Fruit fly (Drosophila melanogaster) whole organism, adult: ENCODE measurements around the gene Cpr67Fb.

Source experiments
- CG11617 ChIP-seq: fragments of 200-800 bp; sonication (Bioruptor generic); optimal IDR thresholded peaks from 2 replicates; lab custom pipeline; 2017; ENCODE audit warnings: mild to moderate bottlenecking, missing biosample characterization, missing genetic modification reagents, missing genetic modification characterization
- CG12768 ChIP-seq: fragments of 200-800 bp; sonication (Bioruptor generic); optimal IDR thresholded peaks from 2 replicates; lab custom pipeline; 2017; ENCODE audit warnings: missing biosample characterization, missing genetic modification characterization, mild to moderate bottlenecking, moderate library complexity, missing genetic modification reagents
- CG14711 ChIP-seq: fragments of 200-800 bp; sonication (Bioruptor generic); optimal IDR thresholded peaks from 2 replicates; lab custom pipeline; 2018; ENCODE audit warnings: missing biosample characterization, mild to moderate bottlenecking, missing genetic modification characterization, moderate library complexity
- CG1620 ChIP-seq: fragments of 200-800 bp; sonication (Bioruptor generic); optimal IDR thresholded peaks from 2 replicates; lab custom pipeline; 2016; ENCODE audit warnings: missing biosample characterization, missing genetic modification characterization
- CG33017 ChIP-seq: fragments of 200-800 bp; sonication (Bioruptor generic); optimal IDR thresholded peaks from 2 replicates; lab custom pipeline; 2018; ENCODE audit warnings: missing biosample characterization, mild to moderate bottlenecking, missing genetic modification characterization, moderate library complexity
- CG5204 ChIP-seq: fragments of 200-800 bp; sonication (Bioruptor generic); optimal IDR thresholded peaks from 2 replicates; lab custom pipeline; 2016; ENCODE audit warnings: missing biosample characterization, missing genetic modification characterization
- CG7045 ChIP-seq: fragments of 200-800 bp; sonication (Bioruptor generic); optimal IDR thresholded peaks from 2 replicates; lab custom pipeline; 2017; ENCODE audit warnings: missing biosample characterization, mild to moderate bottlenecking, missing genetic modification characterization
- CG7101 ChIP-seq: fragments of 200-800 bp; sonication (Bioruptor generic); optimal IDR thresholded peaks from 2 replicates; lab custom pipeline; 2018; ENCODE audit warnings: missing biosample characterization, mild to moderate bottlenecking, missing genetic modification characterization, moderate library complexity
- Clk ChIP-seq: fragments of 200-800 bp; sonication (Bioruptor generic); optimal IDR thresholded peaks from 2 replicates; lab custom pipeline; 2017; ENCODE audit warnings: missing biosample characterization, missing genetic modification characterization
- Crg-1 ChIP-seq: fragments of 200-800 bp; sonication (Bioruptor generic); optimal IDR thresholded peaks from 2 replicates; lab custom pipeline; 2016; ENCODE audit warnings: missing biosample characterization, missing genetic modification characterization
- Hr96 ChIP-seq: fragments of 200-800 bp; sonication (Bioruptor generic); optimal IDR thresholded peaks from 2 replicates; lab custom pipeline; 2016; ENCODE audit warnings: missing biosample characterization, missing genetic modification characterization
- Mnt ChIP-seq: fragments of 200-800 bp; sonication (Bioruptor generic); optimal IDR thresholded peaks from 2 replicates; lab custom pipeline; 2016; ENCODE audit warnings: missing biosample characterization, mild to moderate bottlenecking, missing genetic modification characterization
- bab1 ChIP-seq: fragments of 200-800 bp; sonication (Bioruptor generic); optimal IDR thresholded peaks from 3 replicates; lab custom pipeline; 2019; ENCODE audit warnings: missing biosample characterization, mild to moderate bottlenecking, missing genetic modification characterization, moderate library complexity
- cic ChIP-seq: fragments of 200-800 bp; sonication (Bioruptor generic); optimal IDR thresholded peaks from 2 replicates; lab custom pipeline; 2017; ENCODE audit warnings: missing biosample characterization, mild to moderate bottlenecking, missing genetic modification characterization, moderate library complexity
- cnc ChIP-seq, 2 experiments: fragments of >200 bp; optimal IDR thresholded peaks; 2 replicates each; lab custom pipeline; 2017
- kay ChIP-seq: fragments of 200-800 bp; sonication (Bioruptor generic); peaks from one replicate; lab custom pipeline; 2016; ENCODE audit warnings: missing biosample characterization, missing genetic modification characterization, borderline replicate concordance
- ovo ChIP-seq: fragments of 200-800 bp; sonication (Bioruptor generic); optimal IDR thresholded peaks from 2 replicates; lab custom pipeline; 2016; ENCODE audit warnings: missing biosample characterization, missing genetic modification characterization
- pad ChIP-seq: fragments of 200-800 bp; sonication (Bioruptor generic); optimal IDR thresholded peaks from 3 replicates; lab custom pipeline; 2017; ENCODE audit warnings: missing biosample characterization, missing genetic modification characterization, mild to moderate bottlenecking, moderate library complexity, missing genetic modification reagents
- tj ChIP-seq: fragments of 200-800 bp; sonication (Bioruptor generic); optimal IDR thresholded peaks from 3 replicates; lab custom pipeline; 2017; ENCODE audit warnings: missing biosample characterization, mild to moderate bottlenecking, missing genetic modification characterization, moderate library complexity
- toe ChIP-seq: fragments of 200-800 bp; sonication (Bioruptor generic); optimal IDR thresholded peaks from 2 replicates; lab custom pipeline; 2016; ENCODE audit warnings: missing biosample characterization, missing genetic modification characterization

Gene Cpr67Fb

DNA sequence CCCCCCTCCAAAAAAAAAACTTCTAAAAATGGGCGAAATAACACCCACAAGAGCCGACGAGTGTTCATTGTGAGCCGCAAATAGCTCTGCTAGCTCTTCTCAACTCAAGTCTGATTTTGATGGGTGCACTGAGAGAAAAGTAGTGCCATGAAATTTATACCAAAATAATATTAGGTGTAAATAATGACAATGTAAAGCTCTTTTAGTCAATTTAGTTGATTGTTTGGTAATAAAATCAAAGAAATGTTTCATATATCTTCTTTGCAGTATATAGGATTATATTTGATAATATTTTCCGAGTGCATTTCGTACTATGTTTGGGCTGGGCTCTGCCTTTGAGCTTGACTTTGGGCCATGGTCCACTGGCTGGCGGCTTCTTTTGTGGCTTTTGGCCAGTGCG, 10.8 kb downstream of the Cpr67Fb start:
- TF ChIP-seq ovo (GFP tag; lab: Kevin White, UChicago) (no peak), cnc (optimal IDR thresholded peaks at IDR 0.05; lab: Kevin White, UChicago) (no peak), CG33017 (tag; lab: Kevin White, UChicago) (no peak), CG7045 (GFP tag; lab: Kevin White, UChicago) (no peak), CG5204 (GFP tag; lab: Kevin White, UChicago) (no peak), Mnt (GFP tag; lab: Kevin White, UChicago) (no peak), CG14711 (tag; lab: Kevin White, UChicago) (no peak), tj (GFP tag; lab: Kevin White, UChicago) (no peak), CG1620 (GFP tag; lab: Kevin White, UChicago) (no peak), Crg-1 (GFP tag; lab: Kevin White, UChicago) (no peak), Hr96 (GFP tag; lab: Kevin White, UChicago) (no peak), CG12768 (GFP tag; lab: Kevin White, UChicago) (no peak), pad (GFP tag; lab: Kevin White, UChicago) (no peak), cic (GFP tag; lab: Kevin White, UChicago) (no peak), toe (GFP tag; lab: Kevin White, UChicago) (no peak), CG11617 (GFP tag; lab: Kevin White, UChicago) (no peak), Clk (GFP tag; lab: Kevin White, UChicago) (no peak), CG7101 (tag; lab: Kevin White, UChicago) (no peak), bab1 (no peak), kay (GFP tag; lab: Kevin White, UChicago) (no peak)

dm6 chr3L:10909612-10910011, 15.6 kb downstream of the Cpr67Fb start:
- no peak for TF ChIP-seq toe (GFP tag; lab: Kevin White, UChicago)
- TF ChIP-seq Mnt (GFP tag; lab: Kevin White, UChicago), result no peak
- no peak for TF ChIP-seq bab1
- TF ChIP-seq Crg-1 (GFP tag; lab: Kevin White, UChicago), result no peak
- TF ChIP-seq CG1620 (GFP tag; lab: Kevin White, UChicago), result no peak
- no peak for TF ChIP-seq CG7045 (GFP tag; lab: Kevin White, UChicago)
- no peak for TF ChIP-seq kay (GFP tag; lab: Kevin White, UChicago)
- TF ChIP-seq tj (GFP tag; lab: Kevin White, UChicago), result no peak
- TF ChIP-seq CG33017 (tag; lab: Kevin White, UChicago), result no peak
- TF ChIP-seq ovo (GFP tag; lab: Kevin White, UChicago), result no peak
- no peak for TF ChIP-seq pad (GFP tag; lab: Kevin White, UChicago)
- no peak for TF ChIP-seq cnc (optimal IDR thresholded peaks at IDR 0.05; lab: Kevin White, UChicago)
- no peak for TF ChIP-seq cic (GFP tag; lab: Kevin White, UChicago)
- TF ChIP-seq CG7101 (tag; lab: Kevin White, UChicago), result no peak
- no peak for TF ChIP-seq CG12768 (GFP tag; lab: Kevin White, UChicago)
- TF ChIP-seq CG11617 (GFP tag; lab: Kevin White, UChicago), result no peak
- TF ChIP-seq Clk (GFP tag; lab: Kevin White, UChicago), result no peak
- TF ChIP-seq CG14711 (tag; lab: Kevin White, UChicago), result no peak
- no peak for TF ChIP-seq CG5204 (GFP tag; lab: Kevin White, UChicago)
- TF ChIP-seq Hr96 (GFP tag; lab: Kevin White, UChicago), result no peak

dm6 chr3L:10913214-10913613, 19.2 kb downstream of the Cpr67Fb start:
- TF ChIP-seq pad (GFP tag; lab: Kevin White, UChicago), result no peak

- TF ChIP-seq ovo (GFP tag; lab: Kevin White, UChicago) (no peak), Hr96 (GFP tag; lab: Kevin White, UChicago) (no peak), CG7045 (GFP tag; lab: Kevin White, UChicago) (no peak), Clk (GFP tag; lab: Kevin White, UChicago) (no peak), CG33017 (tag; lab: Kevin White, UChicago) (no peak), kay (GFP tag; lab: Kevin White, UChicago) (no peak), CG1620 (GFP tag; lab: Kevin White, UChicago) (no peak), pad (GFP tag; lab: Kevin White, UChicago) (no peak), CG12768 (GFP tag; lab: Kevin White, UChicago) (no peak), CG11617 (GFP tag; lab: Kevin White, UChicago) (no peak), toe (GFP tag; lab: Kevin White, UChicago) (no peak), Crg-1 (GFP tag; lab: Kevin White, UChicago) (no peak), CG5204 (GFP tag; lab: Kevin White, UChicago) (no peak), bab1 (no peak)
These were observed 23.3 kb downstream of the Cpr67Fb start for dm6 chr3L:10917263-10917662.

DNA sequence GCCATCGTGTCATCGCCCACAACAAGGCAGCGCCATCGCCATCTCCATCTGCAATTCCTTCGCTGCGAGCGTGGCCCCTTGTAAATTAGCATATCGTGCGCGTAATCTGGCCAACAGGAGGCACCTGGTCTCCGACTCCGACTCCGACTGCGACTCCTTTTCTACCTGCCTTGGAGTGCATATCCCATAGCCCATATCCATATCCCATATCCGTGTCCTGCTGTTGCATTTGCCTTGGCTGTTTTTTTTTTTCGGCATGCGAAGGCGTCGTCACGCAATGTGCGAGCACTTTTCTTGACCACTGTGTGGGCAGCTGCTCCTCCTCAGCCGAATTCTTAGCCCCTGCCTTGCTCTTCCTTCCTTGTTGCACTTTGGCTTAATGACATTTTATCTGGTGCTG, 24.5 kb downstream of the Cpr67Fb start:
- TF ChIP-seq ovo (GFP tag; lab: Kevin White, UChicago) (no peak), CG11617 (GFP tag; lab: Kevin White, UChicago) (no peak), Clk (GFP tag; lab: Kevin White, UChicago) (no peak), CG14711 (tag; lab: Kevin White, UChicago) (no peak), CG33017 (tag; lab: Kevin White, UChicago) (no peak), Crg-1 (GFP tag; lab: Kevin White, UChicago) (no peak), cnc (optimal IDR thresholded peaks at IDR 0.05; lab: Kevin White, UChicago) (no peak), pad (GFP tag; lab: Kevin White, UChicago) (no peak), Hr96 (GFP tag; lab: Kevin White, UChicago) (no peak), CG7101 (tag; lab: Kevin White, UChicago) (no peak), CG1620 (GFP tag; lab: Kevin White, UChicago) (no peak), CG5204 (GFP tag; lab: Kevin White, UChicago) (no peak), CG7045 (GFP tag; lab: Kevin White, UChicago) (no peak), kay (GFP tag; lab: Kevin White, UChicago) (no peak), CG12768 (GFP tag; lab: Kevin White, UChicago) (no peak), tj (GFP tag; lab: Kevin White, UChicago) (no peak), bab1 (no peak), Mnt (GFP tag; lab: Kevin White, UChicago) (no peak)
